Fruit fly (Drosophila melanogaster) whole organism, embryonic: Measurements from ENCODE around the gene SCCRO4.

Experiments
- Asciz ChIP-seq: fragments of 200-800 bp; sonication (Bioruptor generic); optimal IDR thresholded peaks from 2 replicates; lab custom pipeline; 2017; ENCODE audit warnings: missing biosample characterization, mild to moderate bottlenecking, missing genetic modification characterization, missing genetic modification reagents
- BEAF-32 ChIP-seq: fragments of 200-800 bp; sonication (Bioruptor generic); optimal IDR thresholded peaks from 3 replicates; lab custom pipeline; 2017; ENCODE audit warnings: missing biosample characterization, missing genetic modification characterization, mild to moderate bottlenecking, moderate library complexity, missing genetic modification reagents
- BtbVII ChIP-seq: fragments of 200-800 bp; sonication (Bioruptor generic); optimal IDR thresholded peaks from 3 replicates; lab custom pipeline; 2017; ENCODE audit warnings: missing biosample characterization, mild to moderate bottlenecking, missing genetic modification characterization
- CG12744 ChIP-seq: fragments of 200-800 bp; sonication (Bioruptor generic); optimal IDR thresholded peaks from 2 replicates; lab custom pipeline; 2016; ENCODE audit warnings: missing biosample characterization, missing genetic modification characterization
- CG12942 ChIP-seq: fragments of 200-800 bp; sonication (Bioruptor generic); optimal IDR thresholded peaks from 3 replicates; lab custom pipeline; 2016; ENCODE audit warnings: missing biosample characterization, missing genetic modification characterization
- CG13287 ChIP-seq: fragments of 200-800 bp; sonication (Bioruptor generic); IDR thresholded peaks from 2 replicates; pipeline ENCODE4 v1.3.6; 2022; ENCODE audit warnings: missing biosample characterization, missing genetic modification characterization; ENCODE audit not compliant: partially characterized antibody
- CG14710 ChIP-seq: fragments of 200-800 bp; sonication (Bioruptor generic); optimal IDR thresholded peaks from 3 replicates; lab custom pipeline; 2019; ENCODE audit warnings: missing biosample characterization, mild to moderate bottlenecking, missing genetic modification characterization, moderate library complexity
- CG16863 ChIP-seq: fragments of 200-800 bp; sonication (Bioruptor generic); optimal IDR thresholded peaks from 3 replicates; lab custom pipeline; 2016; ENCODE audit warnings: missing biosample characterization, missing genetic modification characterization
- CG17361 ChIP-seq: fragments of 200-800 bp; sonication (Bioruptor generic); IDR thresholded peaks from 3 replicates; pipeline ENCODE4 v1.3.6; 2022; ENCODE audit warnings: missing biosample characterization, missing genetic modification characterization
- CG34422 ChIP-seq: fragments of 200-800 bp; sonication (Bioruptor generic); IDR thresholded peaks from 3 replicates; pipeline ENCODE4 v1.3.6; 2022; ENCODE audit warnings: missing biosample characterization, missing genetic modification characterization
- CG4730 ChIP-seq: fragments of 200-800 bp; sonication (Bioruptor generic); IDR thresholded peaks from 2 replicates; pipeline ENCODE4 v1.3.6; 2022; ENCODE audit warnings: missing biosample characterization, missing genetic modification characterization
- CG7357 ChIP-seq: fragments of 200-800 bp; sonication (Bioruptor generic); IDR thresholded peaks from 3 replicates; pipeline ENCODE4 v1.3.6; 2022; ENCODE audit warnings: missing biosample characterization, missing genetic modification characterization
- CG8765 ChIP-seq: fragments of 200-800 bp; sonication (Bioruptor generic); IDR thresholded peaks from 2 replicates; pipeline ENCODE4 v1.3.6; 2022; ENCODE audit warnings: missing biosample characterization, missing genetic modification characterization
- Fer2 ChIP-seq: fragments of 200-800 bp; sonication (Bioruptor generic); optimal IDR thresholded peaks from 2 replicates; lab custom pipeline; 2018; ENCODE audit warnings: missing biosample characterization, mild to moderate bottlenecking, missing genetic modification characterization, moderate library complexity
- HLH3B ChIP-seq: fragments of 200-800 bp; sonication (Bioruptor generic); IDR thresholded peaks from 2 replicates; pipeline ENCODE4 v1.3.6; 2022; ENCODE audit warnings: missing biosample characterization, missing genetic modification characterization
- HmgZ ChIP-seq: fragments of 200-800 bp; sonication (Bioruptor generic); optimal IDR thresholded peaks from 2 replicates; lab custom pipeline; 2018; ENCODE audit warnings: missing biosample characterization, mild to moderate bottlenecking, missing genetic modification characterization
- Hr51 ChIP-seq, 2 experiments: fragments of 200-800 bp; sonication (Bioruptor generic); optimal IDR thresholded peaks; 2 replicates in 1 of 2; 3 replicates in 1 of 2; lab custom pipeline; 2016 to 2018; ENCODE audit warnings: missing biosample characterization in 2 of 2, missing genetic modification characterization in 2 of 2, mild to moderate bottlenecking in 1 of 2, moderate library complexity in 1 of 2
- Lhr ChIP-seq: fragments of 200-800 bp; sonication (Bioruptor generic); optimal IDR thresholded peaks from 3 replicates; lab custom pipeline; 2017; ENCODE audit warnings: mild to moderate bottlenecking, missing biosample characterization, missing genetic modification reagents, missing genetic modification characterization
- MESR4 ChIP-seq: fragments of 200-800 bp; sonication (Bioruptor generic); optimal IDR thresholded peaks from 2 replicates; lab custom pipeline; 2018; ENCODE audit warnings: missing biosample characterization, mild to moderate bottlenecking, missing genetic modification characterization, moderate library complexity
- Nf-YA ChIP-seq: fragments of 200-800 bp; sonication (Bioruptor generic); IDR thresholded peaks from 2 replicates; pipeline ENCODE4 v1.3.6; 2022; ENCODE audit warnings: missing biosample characterization, missing genetic modification characterization
- NfI ChIP-seq: fragments of 200-800 bp; sonication (Bioruptor generic); optimal IDR thresholded peaks from 3 replicates; lab custom pipeline; 2018; ENCODE audit warnings: missing biosample characterization, mild to moderate bottlenecking, missing genetic modification characterization, moderate library complexity
- Optix ChIP-seq: fragments of 200-800 bp; sonication (Bioruptor generic); IDR thresholded peaks from 3 replicates; pipeline ENCODE4 v1.3.6; 2022; ENCODE audit warnings: missing biosample characterization, missing genetic modification characterization
- Pdp1 ChIP-seq, 2 experiments: fragments of 200-800 bp; sonication (Bioruptor generic); optimal IDR thresholded peaks; 3 replicates each; lab custom pipeline; 2016; ENCODE audit warnings: missing biosample characterization in 2 of 2, missing genetic modification characterization in 2 of 2, mild to moderate bottlenecking in 1 of 2, moderate library complexity in 1 of 2
- Ravus ChIP-seq: fragments of 200-800 bp; sonication (Bioruptor generic); IDR thresholded peaks from 2 replicates; pipeline ENCODE4 v1.3.6; 2022; ENCODE audit warnings: missing biosample characterization, missing genetic modification characterization
- Ssrp ChIP-seq: fragments of 200-800 bp; sonication (Bioruptor generic); optimal IDR thresholded peaks from 2 replicates; lab custom pipeline; 2018; ENCODE audit warnings: missing biosample characterization, mild to moderate bottlenecking, missing genetic modification characterization, moderate library complexity
- Xbp1 ChIP-seq: fragments of 200-800 bp; sonication (Bioruptor generic); optimal IDR thresholded peaks from 3 replicates; lab custom pipeline; 2016; ENCODE audit warnings: missing biosample characterization, mild to moderate bottlenecking, missing genetic modification characterization
- ac ChIP-seq: fragments of 200-800 bp; sonication (Bioruptor generic); optimal IDR thresholded peaks from 3 replicates; lab custom pipeline; 2017; ENCODE audit warnings: missing biosample characterization, mild to moderate bottlenecking, missing genetic modification characterization
- al ChIP-seq: fragments of 200-800 bp; sonication (Bioruptor generic); IDR thresholded peaks from 2 replicates; pipeline ENCODE4 v1.3.6; 2022; ENCODE audit warnings: missing biosample characterization, missing genetic modification characterization
- az2 ChIP-seq: fragments of 200-800 bp; sonication (Bioruptor generic); optimal IDR thresholded peaks from 3 replicates; lab custom pipeline; 2016; ENCODE audit warnings: missing biosample characterization, missing genetic modification characterization
- chm ChIP-seq: fragments of 200-800 bp; sonication (Bioruptor generic); IDR thresholded peaks from 2 replicates; pipeline ENCODE4 v1.3.6; 2022; ENCODE audit warnings: missing biosample characterization, missing genetic modification characterization
- corto ChIP-seq: fragments of 200-800 bp; sonication (Bioruptor generic); optimal IDR thresholded peaks from 2 replicates; lab custom pipeline; 2016; ENCODE audit warnings: missing biosample characterization, mild to moderate bottlenecking, missing genetic modification characterization, moderate library complexity
- dmrt11E ChIP-seq: fragments of 200-800 bp; sonication (Bioruptor generic); optimal IDR thresholded peaks from 3 replicates; lab custom pipeline; 2018; ENCODE audit warnings: missing biosample characterization, mild to moderate bottlenecking, missing genetic modification characterization, moderate library complexity
- fd3F ChIP-seq: fragments of 200-800 bp; sonication (Bioruptor generic); optimal IDR thresholded peaks from 2 replicates; lab custom pipeline; 2018; ENCODE audit warnings: missing biosample characterization, mild to moderate bottlenecking, missing genetic modification characterization, moderate library complexity
- grau ChIP-seq: fragments of 200-800 bp; optimal IDR thresholded peaks from 3 replicates; lab custom pipeline; 2019; ENCODE audit warnings: missing biosample characterization, mild to moderate bottlenecking, missing genetic modification characterization, moderate library complexity
- gro ChIP-seq: fragments of 200-800 bp; sonication (Bioruptor generic); optimal IDR thresholded peaks from 2 replicates; lab custom pipeline; 2016; ENCODE audit warnings: missing biosample characterization, missing genetic modification characterization
- insv ChIP-seq, 2 experiments: fragments of 200-800 bp; sonication (Bioruptor generic); optimal IDR thresholded peaks; 3 replicates each; lab custom pipeline; 2016 to 2018; ENCODE audit warnings: missing biosample characterization in 2 of 2, missing genetic modification characterization in 2 of 2
- knrl ChIP-seq: fragments of 200-800 bp; sonication (Bioruptor generic); IDR thresholded peaks from 3 replicates; pipeline ENCODE4 v1.3.6; 2022; ENCODE audit warnings: missing biosample characterization, missing genetic modification characterization; ENCODE audit not compliant: partially characterized antibody
- lilli ChIP-seq: fragments of 200-800 bp; sonication (Bioruptor generic); optimal IDR thresholded peaks from 3 replicates; lab custom pipeline; 2016; ENCODE audit warnings: missing biosample characterization, missing genetic modification characterization
- lov ChIP-seq, 2 experiments: fragments of 200-800 bp in 1 of 2; fragments of >200 bp in 1 of 2; sonication (Bioruptor generic) in 1 of 2; IDR thresholded peaks in 1 of 2; optimal IDR thresholded peaks in 1 of 2; 2 replicates in 1 of 2; 3 replicates in 1 of 2; pipeline versions ENCODE4 v1.3.6 to Lab custom; 2017 to 2022; ENCODE audit warnings: missing biosample characterization in 1 of 2, missing genetic modification characterization in 1 of 2
- nerfin-1 ChIP-seq: fragments of 200-800 bp; sonication (Bioruptor generic); optimal IDR thresholded peaks from 3 replicates; lab custom pipeline; 2019; ENCODE audit warnings: missing biosample characterization, mild to moderate bottlenecking, missing genetic modification characterization, moderate library complexity
- pum ChIP-seq: fragments of 200-800 bp; sonication (Bioruptor generic); optimal IDR thresholded peaks from 2 replicates; lab custom pipeline; 2016; ENCODE audit warnings: missing biosample characterization, missing genetic modification characterization
- sc ChIP-seq, 3 experiments: fragments of >200 bp in 2 of 3; fragments of 200-800 bp in 1 of 3; sonication (Bioruptor generic) in 1 of 3; optimal IDR thresholded peaks; 2 replicates in 2 of 3; 3 replicates in 1 of 3; lab custom pipeline; 2017; ENCODE audit warnings: mild to moderate bottlenecking in 1 of 3, missing biosample characterization in 1 of 3, missing genetic modification characterization in 1 of 3, missing genetic modification reagents in 1 of 3
- sd ChIP-seq: fragments of 200-800 bp; sonication (Bioruptor generic); optimal IDR thresholded peaks from 3 replicates; lab custom pipeline; 2018; ENCODE audit warnings: missing biosample characterization, mild to moderate bottlenecking, missing genetic modification characterization, moderate library complexity
- shn ChIP-seq: fragments of 200-800 bp; sonication (Bioruptor generic); optimal IDR thresholded peaks from 3 replicates; lab custom pipeline; 2016; ENCODE audit warnings: missing biosample characterization, missing genetic modification characterization
- tap ChIP-seq: fragments of 200-800 bp; optimal IDR thresholded peaks from 3 replicates; lab custom pipeline; 2019; ENCODE audit warnings: missing biosample characterization, mild to moderate bottlenecking, missing genetic modification characterization, moderate library complexity
- tio ChIP-seq: fragments of 200-800 bp; sonication (Bioruptor generic); optimal IDR thresholded peaks from 2 replicates; lab custom pipeline; 2017; ENCODE audit warnings: missing biosample characterization, missing genetic modification characterization, inconsistent platforms
- trem ChIP-seq: fragments of 200-800 bp; optimal IDR thresholded peaks from 3 replicates; lab custom pipeline; 2019; ENCODE audit warnings: missing biosample characterization, mild to moderate bottlenecking, missing genetic modification characterization, moderate library complexity

The SCCRO4 gene

dm6 chr3L:20313469-20313868, 14.3 kb downstream of the SCCRO4 start, which contains the start of gene alphaSnap (continued):
- no peak for TF ChIP-seq Ssrp (tag; lab: Kevin White, UChicago)
- TF ChIP-seq MESR4, result peak; percentile 96
- peak; percentile 71 for TF ChIP-seq trem (tag; lab: Kevin White, UChicago)
- TF ChIP-seq Lhr (GFP tag; lab: Kevin White, UChicago), result peak; percentile 80
- peak; percentile 8 for TF ChIP-seq dmrt11E
- TF ChIP-seq NfI (GFP tag; lab: Kevin White, UChicago), result peak; percentile 38
- peak; percentile 30; the same call in 1 of the 3 replicates for TF ChIP-seq knrl (GFP tag; lab: Robert Waterston, UW)
- no peak for TF ChIP-seq CG8765 (GFP tag; lab: Robert Waterston, UW)
- TF ChIP-seq HmgZ (tag; lab: Kevin White, UChicago), result peak; percentile 80
- TF ChIP-seq CG13287 (GFP tag; lab: Robert Waterston, UW), result peak; percentile 37; the same call in 1 of the 2 replicates
- TF ChIP-seq HLH3B (GFP tag; lab: Robert Waterston, UW), result 0 out of 2 replicates have a peak, but pooled peaks have one; percentile 21
- peak; percentile 58; the same call in 1 of the 2 replicates for TF ChIP-seq chm
- TF ChIP-seq ac, result peak; percentile 68
- peak; percentile 32; the same call in 1 of the 3 replicates for TF ChIP-seq CG34422 (GFP tag; lab: Robert Waterston, UW)
- no peak for TF ChIP-seq CG7357
- peak in 1 of 2 experiments; percentile 9 for TF ChIP-seq Hr51 (GFP tag; optimal IDR thresholded peaks at IDR 0.05; lab: Kevin White, UChicago)
- no peak for TF ChIP-seq CG17361 (GFP tag; lab: Robert Waterston, UW)
- peak; percentile 31 for TF ChIP-seq gro (GFP tag; lab: Kevin White, UChicago)
- TF ChIP-seq Xbp1 (GFP tag; lab: Kevin White, UChicago), result peak; percentile 54
- 0 out of 3 replicates have a peak, but pooled peaks have one; percentile 6 for TF ChIP-seq Optix (GFP tag; lab: Robert Waterston, UW)
- no peak for TF ChIP-seq Nf-YA (GFP tag; lab: Robert Waterston, UW)
- peak in 1 of 2 experiments; percentile 55 for TF ChIP-seq Pdp1 (GFP tag; optimal IDR thresholded peaks at IDR 0.05; lab: Kevin White, UChicago)
- no peak for TF ChIP-seq CG16863 (GFP tag; lab: Kevin White, UChicago)
- TF ChIP-seq nerfin-1 (tag; lab: Kevin White, UChicago), result peak; percentile 25
- TF ChIP-seq shn (GFP tag; lab: Kevin White, UChicago), result peak; percentile 17
- TF ChIP-seq BEAF-32, result peak; percentile 60
- TF ChIP-seq CG12744 (GFP tag; lab: Kevin White, UChicago), result no peak
- no peak for TF ChIP-seq CG4730 (GFP tag; lab: Robert Waterston, UW)
- TF ChIP-seq CG14710 (tag; lab: Kevin White, UChicago), result peak; percentile 91
- TF ChIP-seq tio (GFP tag; lab: Kevin White, UChicago), result no peak
- peak; percentile 42 for TF ChIP-seq grau
- TF ChIP-seq, all 482 proteins: peak for 150

- TF ChIP-seq pum (GFP tag; lab: Kevin White, UChicago) (no peak), CG12942 (GFP tag; lab: Kevin White, UChicago) (no peak), insv (GFP tag; optimal IDR thresholded peaks at IDR 0.05; lab: Kevin White, UChicago) (no peak), sd (tag; lab: Kevin White, UChicago) (peak; percentile 46), lilli (GFP tag; lab: Kevin White, UChicago) (no peak), fd3F (GFP tag; lab: Kevin White, UChicago) (no peak), al (GFP tag; lab: Robert Waterston, UW) (no peak), Fer2 (tag; lab: Kevin White, UChicago) (no peak), Asciz (GFP tag; lab: Kevin White, UChicago) (no peak), lov (optimal IDR thresholded peaks at IDR 0.05; lab: Kevin White, UChicago) (no peak), lov (GFP tag; IDR thresholded peaks at IDR 0.05; lab: Robert Waterston, UW) (no peak), Ravus (GFP tag; lab: Robert Waterston, UW) (no peak), corto (GFP tag; lab: Kevin White, UChicago) (no peak), az2 (GFP tag; lab: Kevin White, UChicago) (no peak), BtbVII (GFP tag; lab: Kevin White, UChicago) (peak; percentile 24), NfI (GFP tag; lab: Kevin White, UChicago) (no peak), sc (optimal IDR thresholded peaks at IDR 0.05; lab: Kevin White, UChicago) (no peak), sc (GFP tag; optimal IDR thresholded peaks at IDR 0.05; lab: Kevin White, UChicago) (no peak), Lhr (GFP tag; lab: Kevin White, UChicago) (no peak), tap (tag; lab: Kevin White, UChicago) (no peak)
These were observed 17.9 kb downstream of the SCCRO4 start, which contains the start of gene Spn77Ba for dm6 chr3L:20316956-20317589. Gene Spn77Ba (plus strand): TSS chr3L:20317190.
